Fruit fly (Drosophila melanogaster) whole organism, embryonic: ENCODE results near the gene CG15498.

Experiments used
- Abd-B ChIP-seq: fragments of 200-800 bp; sonication (Bioruptor generic); optimal IDR thresholded peaks from 2 replicates; lab custom pipeline; 2018; ENCODE audit warnings: missing biosample characterization, mild to moderate bottlenecking, missing genetic modification characterization, moderate library complexity
- Adf1 ChIP-seq: fragments of 200-800 bp; sonication (Bioruptor generic); IDR thresholded peaks from 2 replicates; pipeline ENCODE4 v1.3.6; 2022; ENCODE audit warnings: missing biosample characterization, missing genetic modification characterization
- Atf-2 ChIP-seq: fragments of 200-800 bp; sonication (Bioruptor generic); optimal IDR thresholded peaks from 2 replicates; lab custom pipeline; 2016; ENCODE audit warnings: missing biosample characterization, missing genetic modification characterization
- B-H1 ChIP-seq: fragments of 200-800 bp; sonication (Bioruptor generic); IDR thresholded peaks from 3 replicates; pipeline ENCODE4 v1.3.6; 2022; ENCODE audit warnings: missing biosample characterization, missing genetic modification characterization
- B-H2 ChIP-seq: fragments of 200-800 bp; sonication (Bioruptor generic); optimal IDR thresholded peaks from 2 replicates; lab custom pipeline; 2018; ENCODE audit warnings: missing biosample characterization, mild to moderate bottlenecking, missing genetic modification characterization
- CG11696 ChIP-seq: fragments of 200-800 bp; sonication (Bioruptor generic); IDR thresholded peaks from 2 replicates; pipeline ENCODE4 v1.3.6; 2022; ENCODE audit warnings: missing biosample characterization, missing genetic modification characterization
- CG12236 ChIP-seq: fragments of 200-800 bp; sonication (Bioruptor generic); optimal IDR thresholded peaks from 2 replicates; lab custom pipeline; 2016; ENCODE audit warnings: missing biosample characterization, missing genetic modification characterization
- CG14050 ChIP-seq: fragments of 200-800 bp; sonication (Bioruptor generic); IDR thresholded peaks from 3 replicates; pipeline ENCODE4 v1.3.6; 2022; ENCODE audit warnings: missing biosample characterization, missing genetic modification characterization
- CG1529 ChIP-seq: fragments of 200-800 bp; sonication (Bioruptor generic); optimal IDR thresholded peaks from 3 replicates; lab custom pipeline; 2018; ENCODE audit warnings: missing biosample characterization, missing genetic modification characterization
- CG15514 ChIP-seq: fragments of 200-800 bp; sonication (Bioruptor generic); optimal IDR thresholded peaks from 3 replicates; lab custom pipeline; 2017; ENCODE audit warnings: missing biosample characterization, missing genetic modification characterization, mild to moderate bottlenecking, moderate library complexity, missing genetic modification reagents
- CG15696 ChIP-seq: fragments of 200-800 bp; sonication (Bioruptor generic); optimal IDR thresholded peaks from 2 replicates; lab custom pipeline; 2019; ENCODE audit warnings: missing biosample characterization, mild to moderate bottlenecking, missing genetic modification characterization, moderate library complexity
- CG18619 ChIP-seq: fragments of 200-800 bp; sonication (Bioruptor generic); optimal IDR thresholded peaks from 3 replicates; lab custom pipeline; 2017; ENCODE audit warnings: missing biosample characterization, mild to moderate bottlenecking, missing genetic modification characterization
- CG2199 ChIP-seq: fragments of 200-800 bp; sonication (Bioruptor generic); IDR thresholded peaks from 3 replicates; pipeline ENCODE4 v1.3.6; 2022; ENCODE audit warnings: missing biosample characterization, missing genetic modification characterization
- CG2678 ChIP-seq: fragments of 200-800 bp; sonication (Bioruptor generic); optimal IDR thresholded peaks from 3 replicates; lab custom pipeline; 2019; ENCODE audit warnings: missing biosample characterization, mild to moderate bottlenecking, missing genetic modification characterization, moderate library complexity
- CG31365 ChIP-seq: fragments of 200-800 bp; sonication (Bioruptor generic); optimal IDR thresholded peaks from 2 replicates; lab custom pipeline; 2018; ENCODE audit warnings: missing biosample characterization, mild to moderate bottlenecking, missing genetic modification characterization
- CG3163 ChIP-seq: fragments of 200-800 bp; sonication (Bioruptor generic); optimal IDR thresholded peaks from 3 replicates; lab custom pipeline; 2016; ENCODE audit warnings: missing biosample characterization, missing genetic modification characterization
- CG32532 ChIP-seq: fragments of 200-800 bp; sonication (Bioruptor generic); IDR thresholded peaks from 2 replicates; pipeline ENCODE4 v1.3.6; 2022; ENCODE audit warnings: missing biosample characterization, missing genetic modification characterization
- CG3847 ChIP-seq: fragments of 200-800 bp; sonication (Bioruptor generic); IDR thresholded peaks from 2 replicates; pipeline ENCODE4 v1.3.6; 2022; ENCODE audit warnings: missing biosample characterization, missing genetic modification characterization
- CG7357 ChIP-seq: fragments of 200-800 bp; sonication (Bioruptor generic); IDR thresholded peaks from 3 replicates; pipeline ENCODE4 v1.3.6; 2022; ENCODE audit warnings: missing biosample characterization, missing genetic modification characterization
- CG9437 ChIP-seq: fragments of 200-800 bp; sonication (Bioruptor generic); optimal IDR thresholded peaks from 2 replicates; lab custom pipeline; 2018; ENCODE audit warnings: missing biosample characterization, mild to moderate bottlenecking, missing genetic modification characterization
- CTCF ChIP-seq: fragments of 200-800 bp; sonication (Bioruptor generic); optimal IDR thresholded peaks from 2 replicates; lab custom pipeline; 2017; ENCODE audit warnings: missing biosample characterization, mild to moderate bottlenecking, missing genetic modification characterization, moderate library complexity
- Dbx ChIP-seq: fragments of 200-800 bp; sonication (Bioruptor generic); IDR thresholded peaks from 3 replicates; pipeline ENCODE4 v1.3.6; 2022; ENCODE audit warnings: missing biosample characterization, missing genetic modification characterization
- Eip74EF ChIP-seq, 2 experiments: fragments of 200-800 bp in 1 of 2; fragments of >200 bp in 1 of 2; sonication (Bioruptor generic) in 1 of 2; optimal IDR thresholded peaks; 2 replicates each; lab custom pipeline; 2017 to 2019; ENCODE audit warnings: missing biosample characterization in 2 of 2, missing genetic modification characterization in 2 of 2, mild to moderate bottlenecking in 1 of 2, moderate library complexity in 1 of 2
- Gug ChIP-seq: fragments of 200-800 bp; sonication (Bioruptor generic); IDR thresholded peaks from 4 replicates; pipeline ENCODE4 v1.3.6; 2022; ENCODE audit warnings: missing biosample characterization, missing genetic modification characterization
- HHEX ChIP-seq: fragments of 200-800 bp; sonication (Bioruptor generic); optimal IDR thresholded peaks from 3 replicates; lab custom pipeline; 2017; ENCODE audit warnings: missing biosample characterization, mild to moderate bottlenecking, missing genetic modification characterization, missing genetic modification reagents
- Hr51 ChIP-seq, 2 experiments: fragments of 200-800 bp; sonication (Bioruptor generic); optimal IDR thresholded peaks; 2 replicates in 1 of 2; 3 replicates in 1 of 2; lab custom pipeline; 2016 to 2018; ENCODE audit warnings: missing biosample characterization in 2 of 2, missing genetic modification characterization in 2 of 2, mild to moderate bottlenecking in 1 of 2, moderate library complexity in 1 of 2
- Lpt ChIP-seq: fragments of >200 bp; optimal IDR thresholded peaks from 2 replicates; lab custom pipeline; 2018; ENCODE audit warnings: missing biosample characterization, missing genetic modification characterization
- Nf-YA ChIP-seq: fragments of 200-800 bp; sonication (Bioruptor generic); IDR thresholded peaks from 2 replicates; pipeline ENCODE4 v1.3.6; 2022; ENCODE audit warnings: missing biosample characterization, missing genetic modification characterization
- Pdp1 ChIP-seq, 2 experiments: fragments of 200-800 bp; sonication (Bioruptor generic); optimal IDR thresholded peaks; 3 replicates each; lab custom pipeline; 2016; ENCODE audit warnings: missing biosample characterization in 2 of 2, missing genetic modification characterization in 2 of 2, mild to moderate bottlenecking in 1 of 2, moderate library complexity in 1 of 2
- Ptx1 ChIP-seq: fragments of 200-800 bp; sonication (Bioruptor generic); IDR thresholded peaks from 2 replicates; pipeline ENCODE4 v1.3.6; 2022; ENCODE audit warnings: missing biosample characterization, missing genetic modification characterization
- Usf ChIP-seq: fragments of 200-800 bp; sonication (Bioruptor generic); optimal IDR thresholded peaks from 2 replicates; lab custom pipeline; 2017; ENCODE audit warnings: missing genotype, missing biosample characterization, missing genetic modification characterization
- bcd ChIP-seq: fragments of 200-800 bp; sonication (Bioruptor generic); optimal IDR thresholded peaks from 2 replicates; lab custom pipeline; 2017; ENCODE audit warnings: missing biosample characterization, mild to moderate bottlenecking, missing genetic modification characterization
- cato ChIP-seq: fragments of 200-800 bp; sonication (Bioruptor generic); optimal IDR thresholded peaks from 2 replicates; lab custom pipeline; 2016; ENCODE audit warnings: missing biosample characterization, missing genetic modification characterization, borderline replicate concordance
- cg ChIP-seq: fragments of 200-800 bp; sonication (Bioruptor generic); optimal IDR thresholded peaks from 3 replicates; lab custom pipeline; 2019; ENCODE audit warnings: missing biosample characterization, mild to moderate bottlenecking, missing genetic modification characterization, moderate library complexity
- chif ChIP-seq, 2 experiments: fragments of 200-800 bp; sonication (Bioruptor generic); optimal IDR thresholded peaks; 3 replicates each; lab custom pipeline; 2016; ENCODE audit warnings: missing biosample characterization in 2 of 2, missing genetic modification characterization in 2 of 2
- chinmo ChIP-seq: fragments of 200-800 bp; sonication (Bioruptor generic); IDR thresholded peaks from 4 replicates; pipeline ENCODE4 v1.3.6; 2022; ENCODE audit warnings: missing biosample characterization, missing genetic modification characterization; ENCODE audit not compliant: partially characterized antibody
- chm ChIP-seq: fragments of 200-800 bp; sonication (Bioruptor generic); IDR thresholded peaks from 2 replicates; pipeline ENCODE4 v1.3.6; 2022; ENCODE audit warnings: missing biosample characterization, missing genetic modification characterization
- dm ChIP-seq: fragments of 200-800 bp; sonication (Bioruptor generic); optimal IDR thresholded peaks from 3 replicates; lab custom pipeline; 2016; ENCODE audit warnings: missing biosample characterization, missing genetic modification characterization
- dmrt11E ChIP-seq: fragments of 200-800 bp; sonication (Bioruptor generic); optimal IDR thresholded peaks from 3 replicates; lab custom pipeline; 2018; ENCODE audit warnings: missing biosample characterization, mild to moderate bottlenecking, missing genetic modification characterization, moderate library complexity
- fd102C ChIP-seq: fragments of 200-800 bp; sonication (Bioruptor generic); optimal IDR thresholded peaks from 2 replicates; lab custom pipeline; 2018; ENCODE audit warnings: missing biosample characterization, mild to moderate bottlenecking, missing genetic modification characterization, moderate library complexity
- fd64A ChIP-seq: fragments of 200-800 bp; sonication (Bioruptor generic); optimal IDR thresholded peaks from 3 replicates; lab custom pipeline; 2018; ENCODE audit warnings: missing biosample characterization, mild to moderate bottlenecking, missing genetic modification characterization
- mirr ChIP-seq: fragments of 200-800 bp; sonication (Bioruptor generic); optimal IDR thresholded peaks from 3 replicates; lab custom pipeline; 2018; ENCODE audit warnings: missing biosample characterization, mild to moderate bottlenecking, missing genetic modification characterization
- nau ChIP-seq: fragments of 200-800 bp; sonication (Bioruptor generic); optimal IDR thresholded peaks from 3 replicates; lab custom pipeline; 2017; ENCODE audit warnings: missing biosample characterization, mild to moderate bottlenecking, missing genetic modification characterization, missing genetic modification reagents
- pum ChIP-seq: fragments of 200-800 bp; sonication (Bioruptor generic); optimal IDR thresholded peaks from 2 replicates; lab custom pipeline; 2016; ENCODE audit warnings: missing biosample characterization, missing genetic modification characterization
- run ChIP-seq: fragments of 200-800 bp; sonication (Bioruptor generic); optimal IDR thresholded peaks from 3 replicates; lab custom pipeline; 2018; ENCODE audit warnings: missing biosample characterization, mild to moderate bottlenecking, missing genetic modification characterization
- slbo ChIP-seq: fragments of 200-800 bp; sonication (Bioruptor generic); IDR thresholded peaks from 2 replicates; pipeline ENCODE4 v1.3.6; 2022; ENCODE audit warnings: missing biosample characterization, missing genetic modification characterization
- tap ChIP-seq: fragments of 200-800 bp; optimal IDR thresholded peaks from 3 replicates; lab custom pipeline; 2019; ENCODE audit warnings: missing biosample characterization, mild to moderate bottlenecking, missing genetic modification characterization, moderate library complexity
- unpg ChIP-seq: fragments of 200-800 bp; sonication (Bioruptor generic); optimal IDR thresholded peaks from 3 replicates; lab custom pipeline; 2018; ENCODE audit warnings: missing biosample characterization, mild to moderate bottlenecking, missing genetic modification characterization, moderate library complexity
- vnd ChIP-seq: fragments of 200-800 bp; sonication (Bioruptor generic); IDR thresholded peaks from 3 replicates; pipeline ENCODE4 v1.3.6; 2022; ENCODE audit warnings: missing biosample characterization, missing genetic modification characterization; ENCODE audit not compliant: partially characterized antibody

Gene CG15498

DNA sequence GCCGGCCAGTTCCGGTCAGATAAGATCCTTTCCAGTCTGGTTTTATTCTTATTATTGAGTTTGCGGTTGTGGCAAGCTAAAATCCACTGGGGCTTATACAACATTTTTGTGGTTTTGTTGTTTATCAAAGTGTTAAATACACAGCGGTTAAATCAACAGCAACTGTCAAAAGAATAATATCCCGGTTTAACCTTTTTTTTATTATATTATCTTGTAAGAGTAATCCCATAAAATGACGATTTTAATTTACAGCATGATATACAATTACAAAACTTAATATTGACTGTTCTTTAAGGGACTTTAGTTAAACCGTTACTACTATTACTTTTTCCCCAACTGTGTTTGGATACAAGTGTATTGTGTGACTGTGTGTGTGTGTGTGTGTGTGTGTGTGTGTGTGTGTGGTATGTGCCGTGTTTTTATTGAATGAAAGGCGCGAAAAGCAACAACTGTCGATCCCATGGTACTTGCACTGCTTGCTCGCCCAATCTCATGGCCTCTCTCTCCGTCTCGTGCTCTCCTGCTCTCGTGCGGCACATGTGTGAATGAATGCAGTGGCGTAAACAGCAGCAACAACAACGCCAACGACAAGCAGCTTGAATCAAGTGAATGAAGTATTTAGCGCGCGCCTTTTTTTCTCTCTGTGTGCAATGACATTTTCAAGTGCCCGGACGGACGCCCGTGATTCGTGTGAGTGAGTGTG is 20.7 kb upstream of the CG15498 start (continued):
- peak; percentile 40 for TF ChIP-seq CG2678 (tag; lab: Kevin White, UChicago)
- TF ChIP-seq CG11696 (GFP tag; lab: Robert Waterston, UW), result peak; percentile 76; the same call in 1 of the 2 replicates
- peak; percentile 23 for TF ChIP-seq dm (GFP tag; lab: Kevin White, UChicago)
- peak; percentile 91 for TF ChIP-seq CG2199 (GFP tag; lab: Robert Waterston, UW)
- TF ChIP-seq B-H2, result no peak
- peak; percentile 85 for TF ChIP-seq cg (GFP tag; lab: Kevin White, UChicago)
- TF ChIP-seq unpg, result peak; percentile 47
- TF ChIP-seq run, result no peak
- peak; percentile 51 for TF ChIP-seq CG15696
- no peak for TF ChIP-seq Lpt (GFP tag; lab: Kevin White, UChicago)
- no peak for TF ChIP-seq Gug (GFP tag; lab: Robert Waterston, UW)
- peak; percentile 57 for TF ChIP-seq vnd (GFP tag; lab: Robert Waterston, UW)
- no peak for TF ChIP-seq CG12236 (GFP tag; lab: Kevin White, UChicago)
- TF ChIP-seq CTCF (GFP tag; lab: Kevin White, UChicago), result no peak
- TF ChIP-seq B-H1 (GFP tag; lab: Robert Waterston, UW), result no peak
- TF ChIP-seq Usf (GFP tag; lab: Kevin White, UChicago), result no peak
- peak; percentile 1 for TF ChIP-seq CG18619 (GFP tag; lab: Kevin White, UChicago)
- peak; percentile 14 for TF ChIP-seq HHEX
- peak in 1 of 2 experiments; percentile 65 for TF ChIP-seq Pdp1 (GFP tag; optimal IDR thresholded peaks at IDR 0.05; lab: Kevin White, UChicago)
- no peak for TF ChIP-seq CG1529 (GFP tag; lab: Kevin White, UChicago)
- TF ChIP-seq CG3163 (GFP tag; lab: Kevin White, UChicago), result no peak
- TF ChIP-seq CG15514, result no peak
- no peak for TF ChIP-seq Dbx
- TF ChIP-seq nau (GFP tag; lab: Kevin White, UChicago), result peak; percentile 22
- peak; percentile 96 for TF ChIP-seq CG31365
- TF ChIP-seq CG7357 (GFP tag; lab: Robert Waterston, UW), result no peak
- TF ChIP-seq fd64A (GFP tag; lab: Kevin White, UChicago), result no peak
- peak; percentile 84; the same call in 3 of the 4 replicates for TF ChIP-seq chinmo (GFP tag; lab: Robert Waterston, UW)
- TF ChIP-seq Nf-YA (GFP tag; lab: Robert Waterston, UW), result no peak
- TF ChIP-seq cato (GFP tag; lab: Kevin White, UChicago), result no peak
- peak; percentile 15; the same call in 1 of the 3 replicates for TF ChIP-seq CG14050 (GFP tag; lab: Robert Waterston, UW)
- no peak for TF ChIP-seq CG3847 (GFP tag; lab: Robert Waterston, UW)
- no peak for TF ChIP-seq Abd-B (GFP tag; lab: Kevin White, UChicago)
- no peak for TF ChIP-seq fd102C (GFP tag; lab: Kevin White, UChicago)
- TF ChIP-seq slbo (GFP tag; lab: Robert Waterston, UW), result 0 out of 2 replicates have a peak, but pooled peaks have one; percentile 8
- TF ChIP-seq Hr51 (GFP tag; optimal IDR thresholded peaks at IDR 0.05; lab: Kevin White, UChicago), result peak in 1 of 2 experiments; percentile 52
- no peak for TF ChIP-seq tap (tag; lab: Kevin White, UChicago)
- TF ChIP-seq mirr (GFP tag; lab: Kevin White, UChicago), result no peak
- peak in 1 of 2 experiments; percentile 22 for TF ChIP-seq chif (GFP tag; optimal IDR thresholded peaks at IDR 0.05; lab: Kevin White, UChicago)
- TF ChIP-seq Eip74EF (GFP tag; optimal IDR thresholded peaks at IDR 0.05; lab: Kevin White, UChicago), result peak in 1 of 2 experiments; percentile 58
- peak; percentile 31; the same call in 1 of the 2 replicates for TF ChIP-seq chm
- peak; percentile 9 for TF ChIP-seq dmrt11E (tag; lab: Kevin White, UChicago)
- TF ChIP-seq Adf1 (GFP tag; lab: Robert Waterston, UW), result no peak
- TF ChIP-seq pum (GFP tag; lab: Kevin White, UChicago), result no peak
- TF ChIP-seq Ptx1 (GFP tag; lab: Robert Waterston, UW), result no peak
- TF ChIP-seq bcd, result no peak
- no peak for TF ChIP-seq CG32532 (GFP tag; lab: Robert Waterston, UW)
- no peak for TF ChIP-seq Atf-2 (GFP tag; lab: Kevin White, UChicago)
- TF ChIP-seq CG9437 (GFP tag; lab: Kevin White, UChicago), result no peak
